Fruit fly (Drosophila melanogaster) whole organism, prepupa: ENCODE data around the gene Phf5a.

Experiments used
- Blimp-1 ChIP-seq: fragments of 200-800 bp; sonication (Bioruptor generic); optimal IDR thresholded peaks from 3 replicates; lab custom pipeline; 2017; ENCODE audit warnings: missing biosample characterization, missing genetic modification characterization, mild to moderate bottlenecking, moderate library complexity, missing genetic modification reagents
- CG10631 ChIP-seq: fragments of 200-800 bp; sonication (Bioruptor generic); optimal IDR thresholded peaks from 2 replicates; lab custom pipeline; 2016; ENCODE audit warnings: missing biosample characterization, missing genetic modification characterization
- CG11294 ChIP-seq: fragments of 200-800 bp; sonication (Bioruptor generic); IDR thresholded peaks from 2 replicates; pipeline ENCODE4 v1.3.6; 2022; ENCODE audit warnings: missing biosample characterization, missing genetic modification characterization
- CG11762 ChIP-seq: fragments of 200-800 bp; sonication (Bioruptor generic); optimal IDR thresholded peaks from 3 replicates; lab custom pipeline; 2016; ENCODE audit warnings: missing biosample characterization, missing genetic modification characterization; ENCODE audit not compliant: insufficient read depth
- CG11902 ChIP-seq: fragments of 200-800 bp; sonication (Bioruptor generic); optimal IDR thresholded peaks from 3 replicates; lab custom pipeline; 2016; ENCODE audit warnings: missing biosample characterization, missing genetic modification characterization
- CG1621 ChIP-seq: fragments of 200-800 bp; sonication (Bioruptor generic); optimal IDR thresholded peaks from 3 replicates; lab custom pipeline; 2018; ENCODE audit warnings: missing biosample characterization, mild to moderate bottlenecking, missing genetic modification characterization
- CG16779 ChIP-seq: fragments of 200-800 bp; sonication (Bioruptor generic); optimal IDR thresholded peaks from 3 replicates; lab custom pipeline; 2017; ENCODE audit warnings: missing biosample characterization, mild to moderate bottlenecking, missing genetic modification characterization
- CG3032 ChIP-seq: fragments of 200-800 bp; optimal IDR thresholded peaks from 2 replicates; lab custom pipeline; 2019; ENCODE audit warnings: missing biosample characterization, mild to moderate bottlenecking, missing genetic modification characterization, moderate library complexity
- CG31627 ChIP-seq: fragments of 200-800 bp; sonication (Bioruptor generic); optimal IDR thresholded peaks from 3 replicates; lab custom pipeline; 2016; ENCODE audit warnings: missing biosample characterization, missing genetic modification characterization
- CG32006 ChIP-seq: fragments of 200-800 bp; sonication (Bioruptor generic); optimal IDR thresholded peaks from 3 replicates; lab custom pipeline; 2017; ENCODE audit warnings: missing biosample characterization, mild to moderate bottlenecking, missing genetic modification characterization
- CG34406 ChIP-seq: fragments of 200-800 bp; sonication (Bioruptor generic); optimal IDR thresholded peaks from 3 replicates; lab custom pipeline; 2016; ENCODE audit warnings: missing biosample characterization, missing genetic modification characterization
- CG4318 ChIP-seq: fragments of 200-800 bp; sonication (Bioruptor generic); optimal IDR thresholded peaks from 3 replicates; lab custom pipeline; 2017; ENCODE audit warnings: missing biosample characterization, mild to moderate bottlenecking, missing genetic modification characterization
- CG6163 ChIP-seq: fragments of 200-800 bp; sonication (Bioruptor generic); IDR thresholded peaks from 3 replicates; pipeline ENCODE4 v1.3.6; 2022; ENCODE audit warnings: missing biosample characterization, missing genetic modification characterization
- CG6276 ChIP-seq: fragments of 200-800 bp; sonication (Bioruptor generic); optimal IDR thresholded peaks from 2 replicates; lab custom pipeline; 2017; ENCODE audit warnings: missing biosample characterization, mild to moderate bottlenecking, missing genetic modification characterization
- CG6792 ChIP-seq: fragments of 200-800 bp; sonication (Bioruptor generic); optimal IDR thresholded peaks from 3 replicates; lab custom pipeline; 2016; ENCODE audit warnings: missing biosample characterization, missing genetic modification characterization
- CG6808 ChIP-seq: fragments of 200-800 bp; sonication (Bioruptor generic); optimal IDR thresholded peaks from 3 replicates; lab custom pipeline; 2017; ENCODE audit warnings: missing biosample characterization, missing genetic modification characterization, mild to moderate bottlenecking, moderate library complexity, missing genetic modification reagents
- CG6854 ChIP-seq: fragments of 200-800 bp; sonication (Bioruptor generic); optimal IDR thresholded peaks from 2 replicates; lab custom pipeline; 2017; ENCODE audit warnings: missing biosample characterization, mild to moderate bottlenecking, missing genetic modification characterization
- CG7368 ChIP-seq: fragments of 200-800 bp; sonication (Bioruptor generic); optimal IDR thresholded peaks from 3 replicates; lab custom pipeline; 2016; ENCODE audit warnings: missing biosample characterization, missing genetic modification characterization
- CG8119 ChIP-seq: fragments of 200-800 bp; sonication (Bioruptor generic); IDR thresholded peaks from 3 replicates; pipeline ENCODE4 v1.3.6; 2022; ENCODE audit warnings: missing biosample characterization, missing genetic modification characterization
- CG8319 ChIP-seq: fragments of 200-800 bp; sonication (Bioruptor generic); optimal IDR thresholded peaks from 3 replicates; lab custom pipeline; 2016; ENCODE audit warnings: missing biosample characterization, missing genetic modification characterization
- CG8632 ChIP-seq: fragments of 200-800 bp; sonication (Bioruptor generic); optimal IDR thresholded peaks from 3 replicates; lab custom pipeline; 2016; ENCODE audit warnings: missing biosample characterization, missing genetic modification characterization
- CG9139 ChIP-seq: fragments of 200-800 bp; sonication (Bioruptor generic); optimal IDR thresholded peaks from 3 replicates; lab custom pipeline; 2017; ENCODE audit warnings: missing biosample characterization, mild to moderate bottlenecking, missing genetic modification characterization
- Eip78C ChIP-seq: fragments of 200-800 bp; sonication (Bioruptor generic); peaks from one replicate; lab custom pipeline; 2016; ENCODE audit warnings: missing biosample characterization, missing genetic modification characterization
- Eip93F ChIP-seq: fragments of 200-800 bp; sonication (Bioruptor generic); optimal IDR thresholded peaks from 2 replicates; lab custom pipeline; 2016; ENCODE audit warnings: missing biosample characterization, mild to moderate bottlenecking, missing genetic modification characterization
- Hr38 ChIP-seq: sonication (Bioruptor generic); optimal IDR thresholded peaks from 2 replicates; lab custom pipeline; 2016; ENCODE audit warnings: missing biosample characterization, missing genetic modification characterization
- Sox102F ChIP-seq: fragments of 200-800 bp; sonication (Bioruptor generic); optimal IDR thresholded peaks from 2 replicates; lab custom pipeline; 2016; ENCODE audit warnings: missing biosample characterization, mild to moderate bottlenecking, missing genetic modification characterization
- cyc ChIP-seq: fragments of 200-800 bp; sonication (Bioruptor generic); optimal IDR thresholded peaks from 3 replicates; lab custom pipeline; 2016; ENCODE audit warnings: missing biosample characterization, missing genetic modification characterization
- dac ChIP-seq: fragments of 200-800 bp; sonication (Bioruptor generic); optimal IDR thresholded peaks from 2 replicates; lab custom pipeline; 2017; ENCODE audit warnings: missing biosample characterization, mild to moderate bottlenecking, missing genetic modification characterization
- dsx ChIP-seq: fragments of 200-800 bp; optimal IDR thresholded peaks from 3 replicates; lab custom pipeline; 2019; ENCODE audit warnings: missing biosample characterization, mild to moderate bottlenecking, missing genetic modification characterization, moderate library complexity; ENCODE audit not compliant: poor library complexity, severe bottlenecking
- eg ChIP-seq: fragments of 200-800 bp; sonication (Bioruptor generic); IDR thresholded peaks from 3 replicates; pipeline ENCODE4 v1.3.6; 2022; ENCODE audit warnings: missing biosample characterization, missing genetic modification characterization
- fd85E ChIP-seq: fragments of 200-800 bp; sonication (Bioruptor generic); optimal IDR thresholded peaks from 3 replicates; lab custom pipeline; 2016; ENCODE audit warnings: missing biosample characterization, missing genetic modification characterization
- fkh ChIP-seq: fragments of 200-800 bp; sonication (Bioruptor generic); optimal IDR thresholded peaks from 3 replicates; lab custom pipeline; 2017; ENCODE audit warnings: missing biosample characterization, mild to moderate bottlenecking, missing genetic modification characterization, moderate library complexity
- lz ChIP-seq: fragments of 200-800 bp; sonication (Bioruptor generic); optimal IDR thresholded peaks from 3 replicates; lab custom pipeline; 2016; ENCODE audit warnings: missing biosample characterization, missing genetic modification characterization
- net ChIP-seq: fragments of 200-800 bp; sonication (Bioruptor generic); optimal IDR thresholded peaks from 3 replicates; lab custom pipeline; 2016; ENCODE audit warnings: missing biosample characterization, missing genetic modification characterization
- salr ChIP-seq, 2 experiments: fragments of 200-800 bp; sonication (Bioruptor generic); optimal IDR thresholded peaks; 3 replicates each; lab custom pipeline; 2016 to 2018; ENCODE audit warnings: missing biosample characterization in 2 of 2, missing genetic modification characterization in 2 of 2, mild to moderate bottlenecking in 1 of 2
- spab ChIP-seq: fragments of 200-800 bp; sonication (Bioruptor generic); optimal IDR thresholded peaks from 2 replicates; lab custom pipeline; 2017; ENCODE audit warnings: missing biosample characterization, mild to moderate bottlenecking, missing genetic modification characterization, missing genetic modification reagents
- ss ChIP-seq, 2 experiments: fragments of 200-800 bp; sonication (Bioruptor generic); optimal IDR thresholded peaks; 2 replicates in 1 of 2; 3 replicates in 1 of 2; lab custom pipeline; 2017 to 2018; ENCODE audit warnings: mild to moderate bottlenecking in 2 of 2, missing biosample characterization in 2 of 2, missing genetic modification characterization in 2 of 2, moderate library complexity in 1 of 2
- svp ChIP-seq: fragments of 200-800 bp; sonication (Bioruptor generic); peaks from one replicate; lab custom pipeline; 2016; ENCODE audit warnings: missing biosample characterization, missing genetic modification characterization
- topi ChIP-seq: fragments of 200-800 bp; sonication (Bioruptor generic); optimal IDR thresholded peaks from 3 replicates; lab custom pipeline; 2016; ENCODE audit warnings: missing biosample characterization, missing genetic modification characterization
- vri ChIP-seq: fragments of 200-800 bp; sonication (Bioruptor generic); optimal IDR thresholded peaks from 3 replicates; lab custom pipeline; 2016; ENCODE audit warnings: missing biosample characterization, mild to moderate bottlenecking, missing genetic modification characterization

Phf5a gene

dm6 chr2L:6455032-6455954, 35.4 kb downstream of the Phf5a start, which contains the start of gene retm (continued):
- TF ChIP-seq vri (GFP tag; lab: Kevin White, UChicago) (peak; percentile 89), topi (GFP tag; lab: Kevin White, UChicago) (no peak), CG32006 (no peak), CG34406 (GFP tag; lab: Kevin White, UChicago) (no peak), svp (GFP tag; lab: Kevin White, UChicago) (peak; percentile 70), CG6163 (peak; percentile 11; the same call in 1 of the 3 replicates)

DNA sequence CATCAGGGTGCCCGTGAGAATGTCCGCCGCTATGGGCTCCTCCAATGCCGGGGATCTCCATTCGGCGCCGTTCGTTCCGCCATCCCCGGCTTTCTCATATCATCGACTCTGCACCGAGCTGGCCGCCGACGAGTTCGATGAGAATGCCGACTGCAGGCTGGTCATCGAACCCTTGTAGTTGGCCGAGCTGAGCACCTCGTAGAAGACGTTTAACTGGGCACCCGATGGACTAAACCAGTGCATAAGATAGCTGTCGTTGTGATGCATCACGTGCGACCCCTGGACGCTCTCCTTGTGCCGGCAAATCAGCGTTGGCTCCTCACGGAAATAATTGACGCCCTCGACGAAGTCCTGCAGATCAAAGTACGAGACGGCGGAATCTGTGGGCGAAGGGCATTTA, 40.9 kb downstream of the Phf5a start:
- TF ChIP-seq CG6792 (GFP tag; lab: Kevin White, UChicago) (no peak), CG11902 (GFP tag; lab: Kevin White, UChicago) (no peak), CG10631 (GFP tag; lab: Kevin White, UChicago) (no peak), CG8119 (GFP tag; lab: Robert Waterston, UW) (no peak), Blimp-1 (GFP tag; lab: Kevin White, UChicago) (no peak), ss (GFP tag; optimal IDR thresholded peaks at IDR 0.05; lab: Kevin White, UChicago) (peak in 1 of 2 experiments; percentile 9)

- TF ChIP-seq dac (GFP tag; lab: Kevin White, UChicago): no peak
- TF ChIP-seq cyc: no peak
- peak; percentile 2 for TF ChIP-seq fkh (GFP tag; lab: Kevin White, UChicago)
- TF ChIP-seq, all 60 proteins: peak for 1
Measured at dm6 chr2L:6448334-6448703, 42.3 kb downstream of the Phf5a start, which contains the start of gene Acox3. Acox3 (minus strand) TSS chr2L:6448403.

- TF ChIP-seq Blimp-1 (GFP tag; lab: Kevin White, UChicago): no peak
- peak in 1 of 2 experiments; percentile 70 for TF ChIP-seq ss (GFP tag; optimal IDR thresholded peaks at IDR 0.05; lab: Kevin White, UChicago)
- TF ChIP-seq CG9139 (GFP tag; lab: Kevin White, UChicago): peak; percentile 22
- no peak for TF ChIP-seq cyc
- no peak for TF ChIP-seq CG32006
- peak; percentile 33 for TF ChIP-seq CG6854 (GFP tag; lab: Kevin White, UChicago)
- no peak for TF ChIP-seq Hr38 (GFP tag; lab: Kevin White, UChicago)
- TF ChIP-seq CG6276 (GFP tag; lab: Kevin White, UChicago): peak; percentile 54
- TF ChIP-seq CG7368: no peak
- TF ChIP-seq CG31627: no peak
- TF ChIP-seq topi (GFP tag; lab: Kevin White, UChicago): no peak
- TF ChIP-seq eg: no peak; the same call in 2 of the 3 replicates
- no peak for TF ChIP-seq lz
- peak; percentile 53 for TF ChIP-seq CG6808
- no peak for TF ChIP-seq CG3032
- no peak for TF ChIP-seq CG8319
- TF ChIP-seq salr (GFP tag; optimal IDR thresholded peaks at IDR 0.05; lab: Kevin White, UChicago): no peak
- TF ChIP-seq CG16779: peak; percentile 46
- peak; percentile 55; the same call in 1 of the 3 replicates for TF ChIP-seq CG6163
- TF ChIP-seq dsx: peak; percentile 61
- no peak for TF ChIP-seq CG11294 (GFP tag; lab: Robert Waterston, UW)
- TF ChIP-seq Sox102F (GFP tag; lab: Kevin White, UChicago): no peak
- TF ChIP-seq CG34406 (GFP tag; lab: Kevin White, UChicago): no peak
- TF ChIP-seq fkh (GFP tag; lab: Kevin White, UChicago): peak; percentile 65
- no peak for TF ChIP-seq CG10631 (GFP tag; lab: Kevin White, UChicago)
- no peak for TF ChIP-seq spab (GFP tag; lab: Kevin White, UChicago)
- no peak for TF ChIP-seq CG4318
- TF ChIP-seq Eip93F (GFP tag; lab: Kevin White, UChicago): no peak
- TF ChIP-seq CG11762 (GFP tag; lab: Kevin White, UChicago): no peak
- TF ChIP-seq CG8632 (GFP tag; lab: Kevin White, UChicago): no peak
- no peak for TF ChIP-seq fd85E (GFP tag; lab: Kevin White, UChicago)
- peak; percentile 56 for TF ChIP-seq Eip78C
- peak; percentile 28 for TF ChIP-seq net (GFP tag; lab: Kevin White, UChicago)
- peak; percentile 67 for TF ChIP-seq CG1621 (tag; lab: Kevin White, UChicago)
Measured at dm6 chr2L:6447581-6448333, 42.9 kb downstream of the Phf5a start.
